Worm (Caenorhabditis elegans) whole organism, young adult: ENCODE measurements around the gene ZK228.4.

Experiments
- F10E7.11 ChIP-seq: sonication (generic microtip); optimal IDR thresholded peaks from 2 replicates; lab custom pipeline; 2017; ENCODE audit warnings: mild to moderate bottlenecking, missing genetic modification characterization, moderate library complexity, missing compliant biosample characterization
- F52B5.7 ChIP-seq: sonication (generic microtip); optimal IDR thresholded peaks from 2 replicates; lab custom pipeline; 2016; ENCODE audit warnings: mild to moderate bottlenecking, missing genetic modification characterization, missing compliant biosample characterization
- Y67H2A.10 ChIP-seq: fragments of 200-800 bp; sonication (Bioruptor generic); conservative IDR thresholded peaks from 2 replicates; pipeline ENCODE4 v1.3.6; 2022; ENCODE audit warnings: missing genetic modification reagents, missing genetic modification characterization, missing compliant biosample characterization
- akir-1 ChIP-seq: fragments of 200-800 bp; sonication (Bioruptor generic); optimal IDR thresholded peaks from 2 replicates; lab custom pipeline; 2018; ENCODE audit warnings: mild to moderate bottlenecking, missing genetic modification characterization, moderate library complexity, missing compliant biosample characterization
- egl-44 ChIP-seq: fragments of 200-800 bp; sonication (Bioruptor generic); IDR thresholded peaks from 2 replicates; pipeline ENCODE4 v1.3.6; 2022; ENCODE audit warnings: missing genetic modification reagents, missing genetic modification characterization, missing compliant biosample characterization
- let-526 ChIP-seq: fragments of 200-800 bp; sonication (Bioruptor generic); IDR thresholded peaks from 2 replicates; pipeline ENCODE4 v1.3.6; 2022; ENCODE audit warnings: missing genetic modification reagents, missing genetic modification characterization, missing compliant biosample characterization
- mes-4 ChIP-seq: sonication (generic microtip); optimal IDR thresholded peaks from 2 replicates; lab custom pipeline; 2016; ENCODE audit warnings: missing genotype, missing genetic modification characterization, missing compliant biosample characterization
- pha-4 ChIP-seq: fragments of 150-350 bp; sonication (generic microtip); optimal IDR thresholded peaks from 2 replicates; lab custom pipeline; 2014; ENCODE audit warnings: missing biosample characterization, missing genetic modification reagents, missing genetic modification characterization
- unc-62 ChIP-seq: fragments of 150-350 bp; optimal IDR thresholded peaks from 2 replicates; lab custom pipeline; 2014; ENCODE audit warnings: missing biosample characterization, missing genetic modification reagents, missing genetic modification characterization
- zim-3 ChIP-seq: sonication (generic microtip); optimal IDR thresholded peaks from 2 replicates; lab custom pipeline; 2017; ENCODE audit warnings: mild to moderate bottlenecking, missing genetic modification characterization, moderate library complexity, missing compliant biosample characterization

DNA sequence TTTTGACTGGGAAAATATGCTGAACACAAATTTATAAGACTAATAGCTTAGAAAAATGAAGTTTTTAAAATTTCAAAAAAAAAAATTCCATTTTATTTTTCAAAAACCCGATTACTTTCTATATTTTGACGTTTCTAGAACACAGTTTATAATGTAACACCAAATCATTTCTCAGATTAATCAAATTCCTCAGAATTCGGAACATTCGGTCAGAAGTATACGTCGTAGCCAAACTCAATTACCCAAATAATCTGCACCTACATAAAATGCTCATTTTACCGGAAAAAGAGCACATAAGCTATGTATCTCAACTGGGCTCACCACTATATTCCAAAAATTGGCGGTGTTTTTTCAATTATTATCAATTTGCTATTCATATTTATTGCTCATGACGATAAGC lies 41.8 kb upstream of the ZK228.4 start, which contains the start of gene srj-26:
- TF ChIP-seq Y67H2A.10 (no peak), zim-3 (no peak), akir-1 (no peak), F10E7.11 (no peak), mes-4 (tag; lab: Kevin White, UChicago) (no peak), egl-44 (no peak), let-526 (GFP tag; lab: Robert Waterston, UW) (no peak), pha-4 (tag; lab: Kevin White, UChicago) (no peak), unc-62 (no peak), F52B5.7 (tag; lab: Kevin White, UChicago) (no peak)
